Fruit fly (Drosophila melanogaster) whole organism, embryonic: ENCODE data around the gene CG14424.

ENCODE experiments used
- CG11093 ChIP-seq: fragments of 200-800 bp; sonication (Bioruptor generic); IDR thresholded peaks from 3 replicates; pipeline ENCODE4 v1.3.6; 2022; ENCODE audit warnings: missing biosample characterization, missing genetic modification characterization
- CG12104 ChIP-seq: fragments of 200-800 bp; sonication (Bioruptor generic); optimal IDR thresholded peaks from 3 replicates; lab custom pipeline; 2016; ENCODE audit warnings: missing biosample characterization, missing genetic modification characterization
- CG15601 ChIP-seq: fragments of 200-800 bp; sonication (Bioruptor generic); optimal IDR thresholded peaks from 3 replicates; lab custom pipeline; 2019; ENCODE audit warnings: missing biosample characterization, mild to moderate bottlenecking, missing genetic modification characterization, moderate library complexity
- CG16813 ChIP-seq: fragments of 200-800 bp; sonication (Bioruptor generic); IDR thresholded peaks from 3 replicates; pipeline ENCODE4 v1.3.6; 2022; ENCODE audit warnings: missing biosample characterization, missing genetic modification characterization; ENCODE audit not compliant: partially characterized antibody
- CG17186 ChIP-seq: fragments of 200-800 bp; sonication (Bioruptor generic); optimal IDR thresholded peaks from 3 replicates; lab custom pipeline; 2017; ENCODE audit warnings: missing biosample characterization, missing genetic modification reagents, missing genetic modification characterization
- CG17829 ChIP-seq: fragments of 200-800 bp; optimal IDR thresholded peaks from 2 replicates; lab custom pipeline; 2019; ENCODE audit warnings: missing biosample characterization, mild to moderate bottlenecking, missing genetic modification characterization, moderate library complexity
- CG2120 ChIP-seq: fragments of 200-800 bp; sonication (Bioruptor generic); optimal IDR thresholded peaks from 3 replicates; lab custom pipeline; 2016; ENCODE audit warnings: missing biosample characterization, missing genetic modification characterization
- CG31365 ChIP-seq: fragments of 200-800 bp; sonication (Bioruptor generic); optimal IDR thresholded peaks from 2 replicates; lab custom pipeline; 2018; ENCODE audit warnings: missing biosample characterization, mild to moderate bottlenecking, missing genetic modification characterization
- CG31441 ChIP-seq: fragments of 200-800 bp; sonication (Bioruptor generic); IDR thresholded peaks from 2 replicates; pipeline ENCODE4 v1.3.6; 2022; ENCODE audit warnings: missing biosample characterization, missing genetic modification characterization
- CG4424 ChIP-seq: fragments of 200-800 bp; sonication (Bioruptor generic); optimal IDR thresholded peaks from 3 replicates; lab custom pipeline; 2016; ENCODE audit warnings: missing biosample characterization, missing genetic modification characterization
- CG4617 ChIP-seq: fragments of 200-800 bp; sonication (Bioruptor generic); optimal IDR thresholded peaks from 3 replicates; lab custom pipeline; 2016; ENCODE audit warnings: missing biosample characterization, missing genetic modification characterization, borderline replicate concordance
- CG4730 ChIP-seq: fragments of 200-800 bp; sonication (Bioruptor generic); IDR thresholded peaks from 2 replicates; pipeline ENCODE4 v1.3.6; 2022; ENCODE audit warnings: missing biosample characterization, missing genetic modification characterization
- CG7786 ChIP-seq: fragments of 200-800 bp; sonication (Bioruptor generic); optimal IDR thresholded peaks from 2 replicates; lab custom pipeline; 2016; ENCODE audit warnings: missing biosample characterization, missing genetic modification characterization
- CG8281 ChIP-seq: fragments of 200-800 bp; sonication (Bioruptor generic); optimal IDR thresholded peaks from 2 replicates; lab custom pipeline; 2018; ENCODE audit warnings: missing biosample characterization, mild to moderate bottlenecking, missing genetic modification characterization, moderate library complexity
- CG9215 ChIP-seq: fragments of 200-800 bp; sonication (Bioruptor generic); IDR thresholded peaks from 2 replicates; pipeline ENCODE4 v1.3.6; 2022; ENCODE audit warnings: missing biosample characterization, missing genetic modification characterization
- CG9932 ChIP-seq: fragments of 200-800 bp; sonication (Bioruptor generic); IDR thresholded peaks from 2 replicates; pipeline ENCODE4 v1.3.6; 2022; ENCODE audit warnings: missing biosample characterization, missing genetic modification characterization
- CkIIα-i1 ChIP-seq: fragments of 200-800 bp; sonication (Bioruptor generic); IDR thresholded peaks from 2 replicates; pipeline ENCODE4 v1.3.6; 2022; ENCODE audit warnings: missing biosample characterization, missing genetic modification characterization
- Dip2 ChIP-seq: fragments of 200-800 bp; sonication (Bioruptor generic); IDR thresholded peaks from 2 replicates; pipeline ENCODE4 v1.3.6; 2022; ENCODE audit warnings: missing biosample characterization, missing genetic modification characterization
- E2f1 ChIP-seq: fragments of 200-800 bp; sonication (Bioruptor generic); IDR thresholded peaks from 2 replicates; pipeline ENCODE4 v1.3.6; 2022; ENCODE audit warnings: missing biosample characterization, missing genetic modification characterization
- Eip74EF ChIP-seq, 2 experiments: fragments of 200-800 bp in 1 of 2; fragments of >200 bp in 1 of 2; sonication (Bioruptor generic) in 1 of 2; optimal IDR thresholded peaks; 2 replicates each; lab custom pipeline; 2017 to 2019; ENCODE audit warnings: missing biosample characterization in 2 of 2, missing genetic modification characterization in 2 of 2, mild to moderate bottlenecking in 1 of 2, moderate library complexity in 1 of 2
- Elba2 ChIP-seq: fragments of 200-800 bp; sonication (Bioruptor generic); optimal IDR thresholded peaks from 3 replicates; lab custom pipeline; 2016; ENCODE audit warnings: missing biosample characterization, missing genetic modification characterization
- Fer2 ChIP-seq: fragments of 200-800 bp; sonication (Bioruptor generic); optimal IDR thresholded peaks from 2 replicates; lab custom pipeline; 2018; ENCODE audit warnings: missing biosample characterization, mild to moderate bottlenecking, missing genetic modification characterization, moderate library complexity
- Hmr ChIP-seq: fragments of 200-800 bp; sonication (Bioruptor generic); optimal IDR thresholded peaks from 3 replicates; lab custom pipeline; 2017; ENCODE audit warnings: mild to moderate bottlenecking, missing biosample characterization, missing genetic modification reagents, missing genetic modification characterization
- Hr3 ChIP-seq: fragments of 200-800 bp; sonication (Bioruptor generic); optimal IDR thresholded peaks from 3 replicates; lab custom pipeline; 2016; ENCODE audit warnings: missing biosample characterization, missing genetic modification characterization
- Hr51 ChIP-seq, 2 experiments: fragments of 200-800 bp; sonication (Bioruptor generic); optimal IDR thresholded peaks; 2 replicates in 1 of 2; 3 replicates in 1 of 2; lab custom pipeline; 2016 to 2018; ENCODE audit warnings: missing biosample characterization in 2 of 2, missing genetic modification characterization in 2 of 2, mild to moderate bottlenecking in 1 of 2, moderate library complexity in 1 of 2
- Hsf ChIP-seq: fragments of 200-800 bp; sonication (Bioruptor generic); optimal IDR thresholded peaks from 3 replicates; lab custom pipeline; 2016; ENCODE audit warnings: missing biosample characterization, missing genetic modification characterization
- MTF-1 ChIP-seq: fragments of 200-800 bp; sonication (Bioruptor generic); optimal IDR thresholded peaks from 2 replicates; lab custom pipeline; 2018; ENCODE audit warnings: missing biosample characterization, mild to moderate bottlenecking, missing genetic modification characterization, borderline replicate concordance
- Max ChIP-seq: fragments of 200-800 bp; sonication (Bioruptor generic); optimal IDR thresholded peaks from 2 replicates; lab custom pipeline; 2016; ENCODE audit warnings: missing biosample characterization, mild to moderate bottlenecking, missing genetic modification characterization
- Mes4 ChIP-seq: fragments of 200-800 bp; sonication (Bioruptor generic); optimal IDR thresholded peaks from 2 replicates; lab custom pipeline; 2016; ENCODE audit warnings: missing biosample characterization, missing genetic modification characterization
- Neu2 ChIP-seq: fragments of 200-800 bp; sonication (Bioruptor generic); optimal IDR thresholded peaks from 3 replicates; lab custom pipeline; 2016; ENCODE audit warnings: missing biosample characterization, missing genetic modification characterization, borderline replicate concordance
- Nf-YA ChIP-seq: fragments of 200-800 bp; sonication (Bioruptor generic); IDR thresholded peaks from 2 replicates; pipeline ENCODE4 v1.3.6; 2022; ENCODE audit warnings: missing biosample characterization, missing genetic modification characterization
- Oli ChIP-seq: fragments of 200-800 bp; sonication (Bioruptor generic); optimal IDR thresholded peaks from 2 replicates; lab custom pipeline; 2018; ENCODE audit warnings: missing biosample characterization, mild to moderate bottlenecking, missing genetic modification characterization, moderate library complexity
- Optix ChIP-seq: fragments of 200-800 bp; sonication (Bioruptor generic); IDR thresholded peaks from 3 replicates; pipeline ENCODE4 v1.3.6; 2022; ENCODE audit warnings: missing biosample characterization, missing genetic modification characterization
- Sox100B ChIP-seq: fragments of 200-800 bp; sonication (Bioruptor generic); optimal IDR thresholded peaks from 3 replicates; lab custom pipeline; 2018; ENCODE audit warnings: missing biosample characterization, mild to moderate bottlenecking, missing genetic modification characterization
- Xrp1 ChIP-seq: fragments of 200-800 bp; sonication (Bioruptor generic); IDR thresholded peaks from 2 replicates; pipeline ENCODE4 v1.3.6; 2022; ENCODE audit warnings: missing biosample characterization, missing genetic modification characterization
- ap ChIP-seq: fragments of 200-800 bp; sonication (Bioruptor generic); IDR thresholded peaks from 2 replicates; pipeline ENCODE4 v1.3.6; 2022; ENCODE audit warnings: missing biosample characterization, missing genetic modification characterization
- ase ChIP-seq: fragments of 200-800 bp; sonication (Bioruptor generic); IDR thresholded peaks from 3 replicates; pipeline ENCODE4 v1.3.6; 2022; ENCODE audit warnings: missing biosample characterization, missing genetic modification characterization
- ash1 ChIP-seq: fragments of 200-800 bp; sonication (Bioruptor generic); optimal IDR thresholded peaks from 2 replicates; lab custom pipeline; 2018; ENCODE audit warnings: missing biosample characterization, mild to moderate bottlenecking, missing genetic modification characterization
- bbx ChIP-seq: fragments of 200-800 bp; sonication (Bioruptor generic); IDR thresholded peaks from 2 replicates; pipeline ENCODE4 v1.3.6; 2022; ENCODE audit warnings: missing biosample characterization, missing genetic modification characterization; ENCODE audit not compliant: partially characterized antibody
- crol ChIP-seq: fragments of 200-800 bp; sonication (Bioruptor generic); IDR thresholded peaks from 2 replicates; pipeline ENCODE4 v1.3.6; 2022; ENCODE audit warnings: missing biosample characterization, missing genetic modification characterization
- esg ChIP-seq: fragments of 200-800 bp; sonication (Bioruptor generic); conservative IDR thresholded peaks from 2 replicates; pipeline ENCODE4 v1.3.6; 2022; ENCODE audit warnings: missing biosample characterization, missing genetic modification characterization
- ken ChIP-seq: fragments of 200-800 bp; sonication (Bioruptor generic); IDR thresholded peaks from 3 replicates; pipeline ENCODE4 v1.3.6; 2022; ENCODE audit warnings: missing biosample characterization, missing genetic modification characterization
- lab ChIP-seq: fragments of 200-800 bp; sonication (Bioruptor generic); optimal IDR thresholded peaks from 3 replicates; lab custom pipeline; 2017; ENCODE audit warnings: missing biosample characterization, missing genetic modification characterization, mild to moderate bottlenecking, moderate library complexity, missing genetic modification reagents
- nau ChIP-seq: fragments of 200-800 bp; sonication (Bioruptor generic); optimal IDR thresholded peaks from 3 replicates; lab custom pipeline; 2017; ENCODE audit warnings: missing biosample characterization, mild to moderate bottlenecking, missing genetic modification characterization, missing genetic modification reagents
- nerfin-1 ChIP-seq: fragments of 200-800 bp; sonication (Bioruptor generic); optimal IDR thresholded peaks from 3 replicates; lab custom pipeline; 2019; ENCODE audit warnings: missing biosample characterization, mild to moderate bottlenecking, missing genetic modification characterization, moderate library complexity
- pita ChIP-seq: fragments of 200-800 bp; sonication (Bioruptor generic); optimal IDR thresholded peaks from 2 replicates; lab custom pipeline; 2017; ENCODE audit warnings: missing biosample characterization, mild to moderate bottlenecking, missing genetic modification characterization
- pum ChIP-seq: fragments of 200-800 bp; sonication (Bioruptor generic); optimal IDR thresholded peaks from 2 replicates; lab custom pipeline; 2016; ENCODE audit warnings: missing biosample characterization, missing genetic modification characterization
- salm ChIP-seq: fragments of 200-800 bp; sonication (Bioruptor generic); optimal IDR thresholded peaks from 2 replicates; lab custom pipeline; 2018; ENCODE audit warnings: missing biosample characterization, mild to moderate bottlenecking, missing genetic modification characterization
- slbo ChIP-seq: fragments of 200-800 bp; sonication (Bioruptor generic); IDR thresholded peaks from 2 replicates; pipeline ENCODE4 v1.3.6; 2022; ENCODE audit warnings: missing biosample characterization, missing genetic modification characterization
- sna ChIP-seq: fragments of 200-800 bp; sonication (Bioruptor generic); IDR thresholded peaks from 2 replicates; pipeline ENCODE4 v1.3.6; 2022; ENCODE audit warnings: missing biosample characterization, missing genetic modification characterization; ENCODE audit not compliant: partially characterized antibody
- tin ChIP-seq: fragments of 200-800 bp; sonication (Bioruptor generic); optimal IDR thresholded peaks from 3 replicates; lab custom pipeline; 2016; ENCODE audit warnings: missing biosample characterization, missing genetic modification characterization

CG14424 gene

DNA sequence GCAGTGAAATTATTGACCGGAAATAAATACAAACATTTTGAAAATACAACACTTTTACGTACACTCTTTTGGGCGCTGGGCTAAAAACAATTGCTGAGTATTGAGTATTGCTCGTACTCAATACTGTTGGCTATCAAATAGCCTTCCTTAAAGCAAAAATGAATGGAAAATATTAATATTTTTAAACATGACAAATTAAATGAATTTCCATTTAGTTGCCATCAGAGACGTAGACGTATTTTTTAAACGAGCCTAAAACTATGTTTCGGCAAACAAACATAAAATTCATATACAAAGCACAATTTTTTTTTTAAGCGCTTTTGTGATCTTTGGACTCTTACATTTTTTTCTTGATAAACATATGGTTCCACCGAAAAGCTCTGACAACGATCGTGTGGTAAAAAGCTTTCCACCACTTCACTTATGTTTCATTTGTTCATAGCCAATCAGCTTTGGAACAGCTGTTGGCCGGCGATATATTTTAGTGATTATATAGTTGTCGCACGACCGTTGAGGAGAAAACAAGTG, 20.6 kb upstream of the CG14424 start, which contains the start of gene CG3603 (continued):
- TF ChIP-seq Oli (tag; lab: Kevin White, UChicago): no peak
- TF ChIP-seq pum: no peak
- no peak for TF ChIP-seq tin (GFP tag; lab: Kevin White, UChicago)
- no peak for TF ChIP-seq CkIIα-i1 (GFP tag; lab: Robert Waterston, UW)
- TF ChIP-seq CG12104 (GFP tag; lab: Kevin White, UChicago): no peak
- TF ChIP-seq nerfin-1: no peak
- TF ChIP-seq pita (GFP tag; lab: Kevin White, UChicago): no peak
- TF ChIP-seq ap (GFP tag; lab: Robert Waterston, UW): no peak
- TF ChIP-seq CG9215 (GFP tag; lab: Robert Waterston, UW): no peak
- TF ChIP-seq sna (GFP tag; lab: Robert Waterston, UW): no peak
- TF ChIP-seq CG2120 (GFP tag; lab: Kevin White, UChicago): no peak
- TF ChIP-seq bbx: peak; percentile 42; the same call in 1 of the 2 replicates
- TF ChIP-seq salm (tag; lab: Kevin White, UChicago): no peak
- no peak for TF ChIP-seq CG4617 (GFP tag; lab: Kevin White, UChicago)
- no peak for TF ChIP-seq Elba2 (GFP tag; lab: Kevin White, UChicago)
- no peak for TF ChIP-seq CG31365
- no peak for TF ChIP-seq CG4424
- no peak for TF ChIP-seq nau (GFP tag; lab: Kevin White, UChicago)
- TF ChIP-seq ken (GFP tag; lab: Robert Waterston, UW): no peak
- TF ChIP-seq CG31441: peak; percentile 28; the same call in 1 of the 2 replicates
- peak; percentile 52 for TF ChIP-seq Hmr
- TF ChIP-seq E2f1: no peak
- no peak for TF ChIP-seq CG11093 (GFP tag; lab: Robert Waterston, UW)
- TF ChIP-seq Sox100B (GFP tag; lab: Kevin White, UChicago): peak; percentile 52
- no peak for TF ChIP-seq Nf-YA (GFP tag; lab: Robert Waterston, UW)
- no peak for TF ChIP-seq CG17186
- no peak for TF ChIP-seq CG4730
- no peak for TF ChIP-seq Neu2 (GFP tag; lab: Kevin White, UChicago)
- no peak for TF ChIP-seq Hr51 (GFP tag; optimal IDR thresholded peaks at IDR 0.05; lab: Kevin White, UChicago)
- TF ChIP-seq Eip74EF (GFP tag; optimal IDR thresholded peaks at IDR 0.05; lab: Kevin White, UChicago): peak in 1 of 2 experiments; percentile 10
- TF ChIP-seq crol (GFP tag; lab: Robert Waterston, UW): no peak
- TF ChIP-seq Mes4 (GFP tag; lab: Kevin White, UChicago): no peak
- TF ChIP-seq Max (GFP tag; lab: Kevin White, UChicago): no peak
- no peak for TF ChIP-seq ase (GFP tag; lab: Robert Waterston, UW)
- no peak for TF ChIP-seq esg (GFP tag; lab: Robert Waterston, UW)
- no peak for TF ChIP-seq Xrp1
- TF ChIP-seq ash1 (GFP tag; lab: Kevin White, UChicago): no peak
- no peak for TF ChIP-seq Hsf
- TF ChIP-seq lab (GFP tag; lab: Kevin White, UChicago): peak; percentile 37
- TF ChIP-seq CG17829 (tag; lab: Kevin White, UChicago): no peak
- no peak for TF ChIP-seq CG9932 (GFP tag; lab: Robert Waterston, UW)
- TF ChIP-seq CG16813: no peak
- TF ChIP-seq slbo: no peak
- no peak for TF ChIP-seq Hr3 (GFP tag; lab: Kevin White, UChicago)
- no peak for TF ChIP-seq CG8281 (tag; lab: Kevin White, UChicago)
- no peak for TF ChIP-seq Fer2 (tag; lab: Kevin White, UChicago)
- TF ChIP-seq CG7786 (GFP tag; lab: Kevin White, UChicago): no peak
- TF ChIP-seq Optix: no peak
- no peak for TF ChIP-seq MTF-1 (GFP tag; lab: Kevin White, UChicago)
- TF ChIP-seq CG15601 (tag; lab: Kevin White, UChicago): peak; percentile 16
- TF ChIP-seq Dip2 (GFP tag; lab: Robert Waterston, UW): no peak
